Worm (Caenorhabditis elegans) whole organism, midembryonic: ENCODE results near the gene acr-5.

Experiments used
- flt-1 ChIP-seq: fragments of 200-800 bp; sonication (Bioruptor generic); IDR thresholded peaks from 2 replicates; pipeline ENCODE4 v1.3.6; 2022; ENCODE audit warnings: missing genetic modification characterization, missing compliant biosample characterization
- ztf-29 ChIP-seq: fragments of 200-800 bp; sonication (Bioruptor generic); IDR thresholded peaks from 2 replicates; pipeline ENCODE4 v1.3.6; 2022; ENCODE audit warnings: missing genetic modification reagents, missing genetic modification characterization, missing compliant biosample characterization

- TF ChIP-seq ztf-29 (GFP tag; lab: Robert Waterston, UW), result no peak
- TF ChIP-seq flt-1 (GFP tag; lab: Robert Waterston, UW), result no peak
Observed at ce11 chrIII:6500032-6500564, 14.5 kb downstream of the acr-5 start, which contains the start of gene F23F12.3.
